Fruit fly (Drosophila melanogaster) whole organism, adult: ENCODE measurements around the gene Vta1.
A peak's percentile ranks its signal among the peaks of the same experiment; 100 is the strongest.

ENCODE experiments used
- CG11617 ChIP-seq: fragments of 200-800 bp; sonication (Bioruptor generic); optimal IDR thresholded peaks from 2 replicates; lab custom pipeline; 2017; ENCODE audit warnings: mild to moderate bottlenecking, missing biosample characterization, missing genetic modification reagents, missing genetic modification characterization
- CG12768 ChIP-seq: fragments of 200-800 bp; sonication (Bioruptor generic); optimal IDR thresholded peaks from 2 replicates; lab custom pipeline; 2017; ENCODE audit warnings: missing biosample characterization, missing genetic modification characterization, mild to moderate bottlenecking, moderate library complexity, missing genetic modification reagents
- CG14711 ChIP-seq: fragments of 200-800 bp; sonication (Bioruptor generic); optimal IDR thresholded peaks from 2 replicates; lab custom pipeline; 2018; ENCODE audit warnings: missing biosample characterization, mild to moderate bottlenecking, missing genetic modification characterization, moderate library complexity
- CG1620 ChIP-seq: fragments of 200-800 bp; sonication (Bioruptor generic); optimal IDR thresholded peaks from 2 replicates; lab custom pipeline; 2016; ENCODE audit warnings: missing biosample characterization, missing genetic modification characterization
- CG33017 ChIP-seq: fragments of 200-800 bp; sonication (Bioruptor generic); optimal IDR thresholded peaks from 2 replicates; lab custom pipeline; 2018; ENCODE audit warnings: missing biosample characterization, mild to moderate bottlenecking, missing genetic modification characterization, moderate library complexity
- CG5204 ChIP-seq: fragments of 200-800 bp; sonication (Bioruptor generic); optimal IDR thresholded peaks from 2 replicates; lab custom pipeline; 2016; ENCODE audit warnings: missing biosample characterization, missing genetic modification characterization
- CG7045 ChIP-seq: fragments of 200-800 bp; sonication (Bioruptor generic); optimal IDR thresholded peaks from 2 replicates; lab custom pipeline; 2017; ENCODE audit warnings: missing biosample characterization, mild to moderate bottlenecking, missing genetic modification characterization
- CG7101 ChIP-seq: fragments of 200-800 bp; sonication (Bioruptor generic); optimal IDR thresholded peaks from 2 replicates; lab custom pipeline; 2018; ENCODE audit warnings: missing biosample characterization, mild to moderate bottlenecking, missing genetic modification characterization, moderate library complexity
- Clk ChIP-seq: fragments of 200-800 bp; sonication (Bioruptor generic); optimal IDR thresholded peaks from 2 replicates; lab custom pipeline; 2017; ENCODE audit warnings: missing biosample characterization, missing genetic modification characterization
- Crg-1 ChIP-seq: fragments of 200-800 bp; sonication (Bioruptor generic); optimal IDR thresholded peaks from 2 replicates; lab custom pipeline; 2016; ENCODE audit warnings: missing biosample characterization, missing genetic modification characterization
- Hr96 ChIP-seq: fragments of 200-800 bp; sonication (Bioruptor generic); optimal IDR thresholded peaks from 2 replicates; lab custom pipeline; 2016; ENCODE audit warnings: missing biosample characterization, missing genetic modification characterization
- Mnt ChIP-seq: fragments of 200-800 bp; sonication (Bioruptor generic); optimal IDR thresholded peaks from 2 replicates; lab custom pipeline; 2016; ENCODE audit warnings: missing biosample characterization, mild to moderate bottlenecking, missing genetic modification characterization
- bab1 ChIP-seq: fragments of 200-800 bp; sonication (Bioruptor generic); optimal IDR thresholded peaks from 3 replicates; lab custom pipeline; 2019; ENCODE audit warnings: missing biosample characterization, mild to moderate bottlenecking, missing genetic modification characterization, moderate library complexity
- cic ChIP-seq: fragments of 200-800 bp; sonication (Bioruptor generic); optimal IDR thresholded peaks from 2 replicates; lab custom pipeline; 2017; ENCODE audit warnings: missing biosample characterization, mild to moderate bottlenecking, missing genetic modification characterization, moderate library complexity
- cnc ChIP-seq, 2 experiments: fragments of >200 bp; optimal IDR thresholded peaks; 2 replicates each; lab custom pipeline; 2017
- kay ChIP-seq: fragments of 200-800 bp; sonication (Bioruptor generic); peaks from one replicate; lab custom pipeline; 2016; ENCODE audit warnings: missing biosample characterization, missing genetic modification characterization, borderline replicate concordance
- ovo ChIP-seq: fragments of 200-800 bp; sonication (Bioruptor generic); optimal IDR thresholded peaks from 2 replicates; lab custom pipeline; 2016; ENCODE audit warnings: missing biosample characterization, missing genetic modification characterization
- pad ChIP-seq: fragments of 200-800 bp; sonication (Bioruptor generic); optimal IDR thresholded peaks from 3 replicates; lab custom pipeline; 2017; ENCODE audit warnings: missing biosample characterization, missing genetic modification characterization, mild to moderate bottlenecking, moderate library complexity, missing genetic modification reagents
- tj ChIP-seq: fragments of 200-800 bp; sonication (Bioruptor generic); optimal IDR thresholded peaks from 3 replicates; lab custom pipeline; 2017; ENCODE audit warnings: missing biosample characterization, mild to moderate bottlenecking, missing genetic modification characterization, moderate library complexity
- toe ChIP-seq: fragments of 200-800 bp; sonication (Bioruptor generic); optimal IDR thresholded peaks from 2 replicates; lab custom pipeline; 2016; ENCODE audit warnings: missing biosample characterization, missing genetic modification characterization

The Vta1 gene

DNA sequence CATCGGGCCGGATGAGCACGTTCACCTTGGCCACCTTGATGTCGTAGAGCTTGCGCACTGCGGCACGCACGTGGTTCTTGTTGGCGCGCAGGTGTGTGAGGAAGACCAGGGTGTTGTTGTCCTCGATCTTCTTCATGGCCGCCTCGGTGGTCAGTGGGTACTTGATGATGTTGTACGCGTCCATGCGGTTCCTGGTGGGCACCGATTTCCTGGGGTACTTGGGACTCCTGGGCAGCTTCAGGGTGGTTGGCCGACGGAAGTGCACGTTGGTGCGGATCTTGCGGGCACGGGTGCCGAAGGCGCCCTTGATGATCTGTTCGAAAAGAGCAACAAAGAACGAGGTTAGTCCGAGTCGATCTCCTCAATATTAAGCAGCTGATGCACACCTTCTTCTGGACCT lies 14.7 kb upstream of the Vta1 start:
- TF ChIP-seq CG11617 (GFP tag; lab: Kevin White, UChicago) (no peak), CG7101 (no peak), CG33017 (tag; lab: Kevin White, UChicago) (no peak), Mnt (GFP tag; lab: Kevin White, UChicago) (no peak), Hr96 (GFP tag; lab: Kevin White, UChicago) (no peak), Crg-1 (GFP tag; lab: Kevin White, UChicago) (no peak), toe (GFP tag; lab: Kevin White, UChicago) (no peak), tj (GFP tag; lab: Kevin White, UChicago) (no peak)

DNA sequence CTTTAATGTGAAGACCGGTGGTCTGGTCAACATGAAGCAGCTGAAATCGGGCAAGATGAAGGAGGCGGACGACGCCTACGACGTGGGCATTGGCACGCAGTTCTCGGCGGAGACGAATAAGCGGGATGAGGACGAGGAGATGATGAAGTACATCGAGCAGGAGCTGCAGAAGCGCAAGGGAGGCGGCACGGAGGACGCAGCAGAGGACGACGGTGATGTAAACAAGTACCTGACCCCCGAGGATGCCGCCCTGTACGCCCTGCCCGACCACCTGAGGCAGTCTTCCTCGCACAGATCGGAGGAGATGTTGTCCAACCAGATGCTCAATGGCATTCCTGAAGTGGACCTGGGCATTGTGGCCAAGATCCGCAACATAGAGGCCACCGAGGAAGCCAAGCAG lies 12.8 kb upstream of the Vta1 start:
- TF ChIP-seq Crg-1 (GFP tag; lab: Kevin White, UChicago) (no peak), toe (GFP tag; lab: Kevin White, UChicago) (no peak)

DNA sequence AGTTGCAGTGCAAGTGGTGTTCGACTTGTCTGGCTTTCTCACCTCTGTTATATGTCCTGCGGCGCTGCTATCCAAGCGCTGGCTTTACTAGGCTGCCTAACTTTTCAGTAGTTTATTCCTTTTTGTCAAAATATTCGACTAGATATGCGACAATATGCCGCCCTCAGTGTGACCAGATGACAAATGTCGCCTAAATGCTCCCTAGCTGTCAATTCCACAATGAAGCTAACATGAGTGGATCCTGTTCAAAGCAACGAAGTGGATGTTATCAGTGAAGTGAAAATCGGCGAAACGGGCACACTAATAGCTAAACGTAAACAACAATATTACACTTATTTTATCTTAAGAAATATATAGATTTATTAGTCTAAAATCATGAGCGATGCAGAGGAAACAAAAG lies 12.2 kb upstream of the Vta1 start, which contains the start of the genes Srrm234 and CG7974:
TSS of gene Srrm234 (minus strand) at position 189 of the 400 bp plus-strand sequence.
TSS of gene CG7974 (plus strand) at position 263 of the 400 bp plus-strand sequence.
- TF ChIP-seq Mnt (GFP tag; lab: Kevin White, UChicago) (peak; percentile 44), CG14711 (tag; lab: Kevin White, UChicago) (peak; percentile 1), bab1 (peak; percentile 45), Clk (GFP tag; lab: Kevin White, UChicago) (no peak)

DNA sequence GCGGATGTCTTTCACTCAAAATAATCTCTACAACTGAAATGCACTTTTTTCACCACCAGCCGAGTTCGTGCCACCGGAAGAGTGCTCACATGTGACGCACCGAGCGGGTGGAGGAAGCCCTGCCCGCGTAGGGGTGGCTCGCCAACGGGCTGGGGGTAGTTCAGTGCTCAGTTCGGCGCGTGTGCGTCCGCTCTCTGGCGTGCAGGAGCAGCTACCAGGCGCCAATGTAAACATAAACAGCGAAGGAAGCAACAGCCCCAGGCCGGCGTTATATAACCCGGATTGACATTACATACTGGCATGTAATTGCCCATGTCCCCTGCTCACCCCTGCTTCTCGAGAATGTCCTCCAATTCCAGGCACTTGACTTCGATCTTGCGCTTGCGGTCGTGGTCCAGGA lies 11.5 kb upstream of the Vta1 start:
- TF ChIP-seq CG1620 (GFP tag; lab: Kevin White, UChicago): no peak
- no peak for TF ChIP-seq toe (GFP tag; lab: Kevin White, UChicago)

DNA sequence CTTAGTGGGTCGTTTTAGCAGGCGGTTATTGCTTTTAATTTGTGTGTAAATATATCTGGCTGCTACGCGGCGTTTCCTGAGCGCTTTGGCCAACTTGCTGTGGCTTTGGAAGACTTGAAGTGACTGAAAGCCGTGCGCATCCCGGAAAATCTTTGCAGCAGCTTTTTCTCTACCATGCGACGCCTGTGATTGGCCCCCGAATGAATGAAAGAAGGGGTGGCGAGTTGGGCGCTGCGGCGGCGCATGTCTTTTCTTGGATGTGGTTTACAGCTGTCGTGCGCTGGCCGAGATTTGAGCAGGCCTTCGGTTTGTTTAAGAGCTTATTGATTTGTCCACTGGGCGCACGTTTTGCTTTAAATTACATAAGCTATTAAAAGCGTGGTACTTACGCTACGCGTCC lies 10.8 kb upstream of the Vta1 start:
- TF ChIP-seq kay: no peak
- no peak for TF ChIP-seq pad (GFP tag; lab: Kevin White, UChicago)
- no peak for TF ChIP-seq CG12768 (GFP tag; lab: Kevin White, UChicago)
- no peak for TF ChIP-seq Crg-1 (GFP tag; lab: Kevin White, UChicago)
- TF ChIP-seq ovo (GFP tag; lab: Kevin White, UChicago): no peak
- no peak for TF ChIP-seq cnc (optimal IDR thresholded peaks at IDR 0.05; lab: Kevin White, UChicago)
- no peak for TF ChIP-seq Clk (GFP tag; lab: Kevin White, UChicago)
- TF ChIP-seq tj (GFP tag; lab: Kevin White, UChicago): no peak
- no peak for TF ChIP-seq Hr96 (GFP tag; lab: Kevin White, UChicago)
- TF ChIP-seq toe (GFP tag; lab: Kevin White, UChicago): no peak
- TF ChIP-seq cic (GFP tag; lab: Kevin White, UChicago): no peak
- TF ChIP-seq CG1620 (GFP tag; lab: Kevin White, UChicago): no peak
- no peak for TF ChIP-seq CG7045
- no peak for TF ChIP-seq CG33017 (tag; lab: Kevin White, UChicago)
- TF ChIP-seq CG7101: no peak
- no peak for TF ChIP-seq CG5204

DNA sequence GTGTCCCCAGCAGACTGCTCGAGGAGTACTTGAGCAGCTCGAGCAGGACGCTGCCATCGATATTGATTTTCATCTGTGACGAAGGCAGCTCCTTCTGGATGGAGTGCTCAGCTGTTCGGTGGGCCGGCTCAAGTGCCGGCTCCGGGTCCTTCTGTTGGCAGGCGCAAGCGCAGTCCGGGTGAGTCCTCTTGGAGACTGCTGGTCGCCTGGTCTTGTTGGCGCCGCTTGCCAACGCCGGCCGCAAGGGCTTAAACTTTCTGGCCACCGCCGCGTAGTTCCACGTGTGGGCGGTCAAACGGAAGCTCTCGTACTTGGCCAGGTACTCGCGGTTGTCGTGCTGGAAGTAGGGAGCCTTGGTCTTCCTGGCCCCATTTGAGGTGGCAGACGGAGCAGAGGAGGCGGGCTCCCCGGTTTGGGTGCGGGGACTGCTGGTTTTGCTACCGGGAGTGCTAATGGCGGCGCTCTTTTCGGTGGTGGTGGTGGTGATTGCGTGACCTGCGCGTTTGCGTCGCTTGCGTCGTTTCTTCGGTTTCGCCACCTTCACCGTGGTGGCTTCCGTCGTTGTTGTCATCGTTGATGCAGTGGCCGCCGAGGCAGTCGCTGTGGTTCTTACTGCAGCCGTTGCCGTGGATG lies 9.2 kb upstream of the Vta1 start:
- peak; percentile 54 for TF ChIP-seq Mnt (GFP tag; lab: Kevin White, UChicago)
- TF ChIP-seq CG5204: no peak
- TF ChIP-seq bab1: no peak
- TF ChIP-seq Clk (GFP tag; lab: Kevin White, UChicago): no peak
- TF ChIP-seq cic (GFP tag; lab: Kevin White, UChicago): peak; percentile 12
- no peak for TF ChIP-seq CG33017 (tag; lab: Kevin White, UChicago)

DNA sequence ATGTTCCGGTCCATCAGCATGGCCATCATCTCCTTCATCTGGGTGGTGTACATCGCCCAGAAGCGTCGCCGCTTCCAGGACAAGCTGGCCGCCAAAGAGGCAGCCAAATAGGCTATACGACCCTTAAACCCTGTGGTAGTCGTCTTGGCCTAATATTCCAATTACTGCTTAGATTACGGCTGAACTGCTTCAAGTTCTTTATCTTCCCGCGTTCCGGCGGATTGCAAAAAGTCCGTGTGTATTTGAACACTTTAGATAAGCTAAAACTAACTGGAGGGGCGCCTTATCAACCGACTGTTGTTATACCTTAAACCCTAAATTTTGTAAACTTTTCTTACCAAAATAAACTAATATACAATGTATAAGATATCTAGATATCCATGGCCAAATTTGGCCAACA lies 1.1 kb upstream of the Vta1 start:
- TF ChIP-seq Crg-1 (GFP tag; lab: Kevin White, UChicago) (no peak), bab1 (no peak), CG14711 (tag; lab: Kevin White, UChicago) (no peak), ovo (GFP tag; lab: Kevin White, UChicago) (no peak), CG7101 (no peak), cic (GFP tag; lab: Kevin White, UChicago) (peak; percentile 30), Hr96 (GFP tag; lab: Kevin White, UChicago) (no peak)

DNA sequence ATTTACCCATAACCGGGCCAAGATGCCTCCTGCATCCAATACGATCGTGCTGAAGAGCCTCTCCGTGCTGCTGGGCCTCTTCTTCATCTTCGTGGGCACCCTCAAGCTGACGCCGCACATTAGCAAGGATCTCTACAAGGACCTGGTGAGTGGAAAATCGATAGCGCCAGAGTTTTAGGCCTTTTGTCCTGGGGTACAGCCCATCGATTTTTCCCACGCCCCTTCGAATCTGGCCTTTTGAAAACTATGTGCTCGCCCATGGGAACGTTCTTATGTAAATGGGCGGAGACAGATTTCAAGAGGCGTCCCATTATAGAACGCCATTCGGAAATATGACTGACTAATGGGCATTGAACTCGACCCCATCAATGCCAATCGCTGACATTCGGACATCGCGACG lies 3.3 kb downstream of the Vta1 start:
- TF ChIP-seq CG1620 (GFP tag; lab: Kevin White, UChicago) (no peak), CG12768 (GFP tag; lab: Kevin White, UChicago) (no peak), cnc (optimal IDR thresholded peaks at IDR 0.05; lab: Kevin White, UChicago) (no peak)
